Worm (Caenorhabditis elegans): ENCODE data around the gene zmp-2.
A peak's percentile ranks its signal among the peaks of the same experiment; 100 is the strongest.

zmp-2 gene

DNA sequence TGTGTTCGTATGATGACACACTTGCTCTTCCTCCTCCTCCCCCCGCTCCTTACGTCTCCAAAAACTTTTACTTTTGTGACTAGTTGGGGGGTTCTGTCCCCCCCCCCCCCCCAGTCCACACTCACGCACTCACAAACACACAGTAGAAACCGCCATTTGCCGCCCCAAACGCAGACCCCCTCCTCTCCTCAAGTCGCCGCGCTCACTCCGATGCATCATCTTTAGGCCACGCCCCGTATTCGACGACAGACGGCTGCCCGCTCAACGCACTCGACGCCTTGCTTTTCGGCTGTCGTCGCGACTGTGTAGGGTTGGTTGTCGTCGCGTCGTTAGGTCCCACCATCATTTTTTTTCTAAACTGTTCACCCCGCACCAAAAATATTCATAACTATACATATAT lies at the start of gene zmp-2:
Gene zmp-2, plus strand, starts transcription at position 247 of the 400 bp plus-strand sequence.
- TF ChIP-seq C38D4.7 (GFP tag; optimal IDR thresholded peaks at IDR 0.05), result peak; percentile 15
- TF ChIP-seq npax-4 (tag; optimal IDR thresholded peaks at IDR 0.05), result no peak

DNA sequence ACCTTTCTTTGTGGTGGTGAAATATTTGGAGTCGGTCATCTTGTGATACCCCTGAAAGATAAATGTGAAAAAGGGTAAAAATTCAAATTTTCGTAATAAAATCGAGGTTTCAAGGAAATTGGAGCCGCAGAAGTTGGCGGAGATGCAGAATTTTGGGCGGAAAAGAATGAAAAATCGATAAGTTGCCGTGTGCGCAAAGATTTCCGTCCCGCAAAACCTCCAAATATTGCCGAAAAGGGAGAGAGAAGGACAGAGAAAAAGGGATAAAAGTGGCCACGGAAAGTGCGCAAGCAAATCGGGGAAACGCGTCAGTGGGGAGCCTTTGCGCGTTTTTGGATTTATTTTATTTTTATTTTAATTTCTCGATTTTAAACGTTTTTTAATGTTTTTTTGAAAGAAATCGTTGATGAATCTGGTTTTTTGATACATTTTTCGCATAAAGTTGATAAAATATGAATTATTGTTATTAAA lies 39.2 kb upstream of the zmp-2 start, which contains the start of gene apb-1:
Gene apb-1, minus strand, starts transcription at position 51 of the 471 bp plus-strand sequence.
- peak; percentile 32 for TF ChIP-seq unc-55 (GFP tag; optimal IDR thresholded peaks at IDR 0.05)
- no peak for TF ChIP-seq Y22D7AL.16 (tag; optimal IDR thresholded peaks at IDR 0.05)
- TF ChIP-seq K02D7.2 (tag; optimal IDR thresholded peaks at IDR 0.05), result no peak
- no peak for TF ChIP-seq ceh-9 (tag; optimal IDR thresholded peaks at IDR 0.05)
- no peak for TF ChIP-seq pros-1 (tag; optimal IDR thresholded peaks at IDR 0.05)
- peak; percentile 75 for TF ChIP-seq dve-1 (tag; optimal IDR thresholded peaks at IDR 0.05)
- no peak for TF ChIP-seq pag-3 (tag; optimal IDR thresholded peaks at IDR 0.05; ENCODE audit: borderline replicate concordance)
- peak; percentile 58 for TF ChIP-seq npax-4 (tag; optimal IDR thresholded peaks at IDR 0.05)
- peak; percentile 53 for TF ChIP-seq sox-2 (GFP tag; IDR thresholded peaks at IDR 0.05)
- TF ChIP-seq ceh-14 (tag; optimal IDR thresholded peaks at IDR 0.05), result peak; percentile 60
- TF ChIP-seq elt-2 (tag; optimal IDR thresholded peaks at IDR 0.05), result peak; percentile 81
- TF ChIP-seq hlh-8 (tag; optimal IDR thresholded peaks at IDR 0.05), result no peak
- peak; percentile 68 for TF ChIP-seq ceh-18 (tag; optimal IDR thresholded peaks at IDR 0.05)
- TF ChIP-seq unc-3 (GFP tag; conservative IDR thresholded peaks at IDR 0.05), result 0 out of 2 replicates have a peak, but pooled peaks have one; percentile 20
- TF ChIP-seq unc-3 (tag; optimal IDR thresholded peaks at IDR 0.05), result peak; percentile 33
- TF ChIP-seq unc-86 (tag; optimal IDR thresholded peaks at IDR 0.05), result peak; percentile 79
- TF ChIP-seq dmd-4 (tag; optimal IDR thresholded peaks at IDR 0.05; ENCODE audit: borderline replicate concordance), result no peak
- no peak for TF ChIP-seq ref-2 (tag; optimal IDR thresholded peaks at IDR 0.05)
- TF ChIP-seq hlh-6 (tag; optimal IDR thresholded peaks at IDR 0.05), result no peak
- peak; percentile 65 for TF ChIP-seq ztf-16 (tag; optimal IDR thresholded peaks at IDR 0.05)
- TF ChIP-seq hlh-13 (GFP tag; optimal IDR thresholded peaks at IDR 0.05), result peak; percentile 19
- peak; percentile 44 for TF ChIP-seq pax-1 (tag; optimal IDR thresholded peaks at IDR 0.05)
- peak; percentile 58 for TF ChIP-seq ceh-30 (tag; optimal IDR thresholded peaks at IDR 0.05)
- no peak for TF ChIP-seq ahr-1 (tag; optimal IDR thresholded peaks at IDR 0.05)
- TF ChIP-seq F13H6.1 (tag; optimal IDR thresholded peaks at IDR 0.05), result peak; percentile 1
- TF ChIP-seq nhr-232 (tag; optimal IDR thresholded peaks at IDR 0.05), result no peak
- TF ChIP-seq ceh-19 (GFP tag; optimal IDR thresholded peaks at IDR 0.05), result peak; percentile 79
- TF ChIP-seq pat-9 (tag; optimal IDR thresholded peaks at IDR 0.05), result no peak
- TF ChIP-seq ets-4 (tag; optimal IDR thresholded peaks at IDR 0.05), result peak; percentile 25
- TF ChIP-seq gmeb-2 (tag; optimal IDR thresholded peaks at IDR 0.05), result peak; percentile 52
- no peak for TF ChIP-seq T23F11.4 (GFP tag; optimal IDR thresholded peaks at IDR 0.05)
- TF ChIP-seq elt-4 (tag; optimal IDR thresholded peaks at IDR 0.05), result no peak
- no peak for TF ChIP-seq odd-2 (tag; optimal IDR thresholded peaks at IDR 0.05)
- TF ChIP-seq C08G9.2 (tag; optimal IDR thresholded peaks at IDR 0.05), result peak; percentile 62
- TF ChIP-seq fkh-10 (GFP tag; optimal IDR thresholded peaks at IDR 0.05), result peak; percentile 52
- no peak for TF ChIP-seq pha-2 (tag; optimal IDR thresholded peaks at IDR 0.05)
- TF ChIP-seq ceh-31 (tag; optimal IDR thresholded peaks at IDR 0.05), result peak; percentile 85
- no peak for TF ChIP-seq ceh-22 (tag; optimal IDR thresholded peaks at IDR 0.05)
- TF ChIP-seq ceh-48 (tag; optimal IDR thresholded peaks at IDR 0.05), result peak; percentile 98
- TF ChIP-seq ceh-6 (GFP tag; optimal IDR thresholded peaks at IDR 0.05), result peak; percentile 13
- no peak for TF ChIP-seq fkh-6 (tag; optimal IDR thresholded peaks at IDR 0.05)
- TF ChIP-seq ceh-45 (GFP tag; IDR thresholded peaks at IDR 0.05), result no peak
- no peak for TF ChIP-seq K09A11.1 (tag; optimal IDR thresholded peaks at IDR 0.05; ENCODE audit: insufficient read depth)
- TF ChIP-seq ceh-2 (tag; optimal IDR thresholded peaks at IDR 0.05), result peak; percentile 58
- TF ChIP-seq pqm-1 (tag; optimal IDR thresholded peaks at IDR 0.05), result no peak
- TF ChIP-seq unc-42 (tag; optimal IDR thresholded peaks at IDR 0.05), result peak; percentile 85
- TF ChIP-seq ttx-3 (tag; optimal IDR thresholded peaks at IDR 0.05), result peak; percentile 51
- TF ChIP-seq eyg-1 (tag; optimal IDR thresholded peaks at IDR 0.05), result no peak
- peak; percentile 58 for TF ChIP-seq che-1 (tag; optimal IDR thresholded peaks at IDR 0.05)
- TF ChIP-seq nhr-11 (tag; optimal IDR thresholded peaks at IDR 0.05), result no peak
